Worm (Caenorhabditis elegans): ENCODE data around the gene sel-2.

DNA sequence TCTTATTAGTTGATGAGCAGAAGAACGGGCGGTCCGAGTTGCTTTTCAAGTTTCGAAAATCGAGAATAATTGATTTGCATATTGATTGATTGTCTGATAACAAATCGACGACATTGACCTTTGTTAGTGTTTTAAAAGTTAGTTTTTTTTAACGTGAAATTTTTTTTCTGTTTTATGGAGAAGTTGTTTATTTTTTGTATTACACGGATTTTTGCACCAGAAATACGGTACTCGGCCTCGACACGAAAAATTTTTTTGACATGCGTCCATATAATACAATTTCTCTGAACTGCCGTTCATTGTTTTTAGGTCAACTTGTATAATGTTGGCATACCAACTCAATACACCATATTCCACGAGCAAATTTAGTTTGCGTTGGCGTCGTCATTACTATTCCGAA lies 43.2 kb upstream of the sel-2 start, which contains the start of gene T23F11.2:
- TF ChIP-seq ztf-11 (tag; optimal IDR thresholded peaks at IDR 0.05) (no peak), lin-15B (tag; optimal IDR thresholded peaks at IDR 0.05) (no peak), lin-13 (GFP tag; optimal IDR thresholded peaks at IDR 0.05) (no peak), jun-1 (tag; optimal IDR thresholded peaks at IDR 0.05) (no peak), pqm-1 (tag; optimal IDR thresholded peaks at IDR 0.05) (no peak)
